Worm (Caenorhabditis elegans) whole organism, midembryonic: ENCODE data around the gene C54D10.5.
A peak's percentile ranks its signal among the peaks of the same experiment; 100 is the strongest.

Experiments
- T22C8.4 ChIP-seq: fragments of 200-800 bp; sonication (Bioruptor generic); IDR thresholded peaks from 2 replicates; pipeline ENCODE4 v1.3.6; 2022; ENCODE audit warnings: missing genetic modification characterization, missing compliant biosample characterization
- cog-1 ChIP-seq: sonication (generic microtip); optimal IDR thresholded peaks from 2 replicates; lab custom pipeline; 2016; ENCODE audit warnings: missing genetic modification characterization, missing compliant biosample characterization
- flt-1 ChIP-seq: fragments of 200-800 bp; sonication (Bioruptor generic); IDR thresholded peaks from 2 replicates; pipeline ENCODE4 v1.3.6; 2022; ENCODE audit warnings: missing genetic modification characterization, missing compliant biosample characterization
- klf-2 ChIP-seq: fragments of 200-800 bp; sonication (Bioruptor generic); conservative IDR thresholded peaks from 2 replicates; pipeline ENCODE4 v1.3.6; 2022; ENCODE audit warnings: missing genetic modification reagents, missing genetic modification characterization, missing compliant biosample characterization
- med-1 ChIP-seq: sonication (generic microtip); optimal IDR thresholded peaks from 2 replicates; lab custom pipeline; 2017; ENCODE audit warnings: missing genetic modification characterization, mild to moderate bottlenecking, missing compliant biosample characterization, antibody characterized with exemption, missing genetic modification reagents; ENCODE audit not compliant: insufficient read depth
- ref-1 ChIP-seq: fragments of 200-800 bp; sonication (Bioruptor generic); conservative IDR thresholded peaks from 2 replicates; pipeline ENCODE4 v1.3.6; 2022; ENCODE audit warnings: missing genetic modification reagents, missing genetic modification characterization, missing compliant biosample characterization
- tab-1 ChIP-seq: fragments of 200-800 bp; sonication (Bioruptor generic); IDR thresholded peaks from 2 replicates; pipeline ENCODE4 v1.3.6; 2022; ENCODE audit warnings: missing genetic modification characterization, missing compliant biosample characterization
- ztf-23 ChIP-seq: fragments of 200-800 bp; sonication (Bioruptor generic); IDR thresholded peaks from 2 replicates; pipeline ENCODE4 v1.3.6; 2022; ENCODE audit warnings: missing genetic modification reagents, missing genetic modification characterization, missing compliant biosample characterization
- ztf-29 ChIP-seq: fragments of 200-800 bp; sonication (Bioruptor generic); IDR thresholded peaks from 2 replicates; pipeline ENCODE4 v1.3.6; 2022; ENCODE audit warnings: missing genetic modification reagents, missing genetic modification characterization, missing compliant biosample characterization

The C54D10.5 gene

DNA sequence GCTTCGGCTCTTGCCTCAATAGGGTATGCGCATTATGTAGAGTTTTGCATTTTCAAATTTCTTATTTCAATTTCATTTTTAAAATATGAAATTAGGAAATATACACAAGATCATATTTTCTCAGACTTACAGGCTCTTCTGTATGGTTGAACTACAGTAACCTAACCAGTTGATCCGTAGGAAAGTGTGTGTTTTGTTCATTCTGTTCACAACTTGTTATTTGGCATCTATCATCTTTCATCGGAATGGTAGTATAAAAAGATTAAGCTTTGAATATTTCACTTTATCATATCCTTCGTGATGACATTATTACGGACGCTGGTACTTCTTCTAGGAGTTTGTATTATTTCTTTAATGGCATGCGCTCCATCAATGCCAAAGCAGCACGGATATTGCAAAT lies 23.2 kb upstream of the C54D10.5 start, which contains the start of gene K01D12.10:
Gene K01D12.10, plus strand, starts transcription at position 301 of the 400 bp plus-strand sequence.
- TF ChIP-seq tab-1 (GFP tag; lab: Robert Waterston, UW) = no peak
- TF ChIP-seq klf-2 = no peak
- TF ChIP-seq ref-1 (GFP tag; lab: Robert Waterston, UW) = no peak
- no peak for TF ChIP-seq ztf-23 (GFP tag; lab: Robert Waterston, UW)
- no peak for TF ChIP-seq T22C8.4
- TF ChIP-seq flt-1 = no peak
- no peak for TF ChIP-seq cog-1 (tag; lab: Kevin White, UChicago)
- TF ChIP-seq med-1 (GFP tag; lab: Kevin White, UChicago) = no peak
- TF ChIP-seq ztf-29 (GFP tag; lab: Robert Waterston, UW) = no peak

DNA sequence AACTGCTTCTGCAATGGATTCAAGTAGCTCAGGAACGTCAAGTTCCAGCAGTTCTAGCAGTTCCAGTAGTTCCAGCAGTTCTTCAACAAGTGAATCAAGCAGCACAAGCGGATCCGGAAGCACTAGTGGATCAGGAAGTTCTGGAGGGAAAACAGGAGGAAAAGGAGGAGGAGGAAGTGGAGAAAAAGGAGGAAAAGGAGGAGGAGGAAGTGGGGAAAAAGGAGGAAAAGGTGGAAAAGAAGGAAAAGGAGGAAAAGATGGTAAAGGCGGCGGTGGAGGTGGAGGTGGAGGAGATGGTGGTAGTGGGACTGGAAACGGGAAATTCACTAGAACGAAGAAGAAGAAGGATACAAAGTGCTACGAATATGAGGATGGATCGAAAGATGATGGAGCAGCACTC lies 22.6 kb upstream of the C54D10.5 start:
- TF ChIP-seq flt-1 (no peak), klf-2 (0 out of 2 replicates have a peak, but pooled peaks have one; percentile 14)

DNA sequence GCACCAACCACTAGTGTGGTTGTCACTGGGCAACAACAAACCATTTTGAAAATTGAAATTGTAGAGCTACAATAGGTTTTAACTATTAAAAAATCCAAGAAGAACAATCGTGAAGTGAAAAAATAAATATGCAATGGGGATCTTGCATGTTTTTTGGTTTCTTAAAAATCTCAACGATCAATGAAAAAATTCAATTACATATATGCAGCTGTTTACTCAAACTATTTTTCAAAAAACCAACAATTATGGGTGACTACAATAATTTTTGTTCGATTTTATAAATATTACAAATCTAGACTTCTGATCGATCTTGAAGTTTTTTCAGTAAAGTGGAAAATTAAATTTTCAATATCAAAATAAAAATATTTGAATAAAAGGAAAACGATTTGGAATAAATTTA lies 20.6 kb upstream of the C54D10.5 start, which contains the start of gene cdr-4:
Gene cdr-4, minus strand, starts transcription at position 101 of the 400 bp plus-strand sequence.
- no peak for TF ChIP-seq klf-2
- no peak for TF ChIP-seq ztf-29 (GFP tag; lab: Robert Waterston, UW)
- TF ChIP-seq flt-1 = no peak
- no peak for TF ChIP-seq ref-1 (GFP tag; lab: Robert Waterston, UW)
- no peak for TF ChIP-seq T22C8.4

DNA sequence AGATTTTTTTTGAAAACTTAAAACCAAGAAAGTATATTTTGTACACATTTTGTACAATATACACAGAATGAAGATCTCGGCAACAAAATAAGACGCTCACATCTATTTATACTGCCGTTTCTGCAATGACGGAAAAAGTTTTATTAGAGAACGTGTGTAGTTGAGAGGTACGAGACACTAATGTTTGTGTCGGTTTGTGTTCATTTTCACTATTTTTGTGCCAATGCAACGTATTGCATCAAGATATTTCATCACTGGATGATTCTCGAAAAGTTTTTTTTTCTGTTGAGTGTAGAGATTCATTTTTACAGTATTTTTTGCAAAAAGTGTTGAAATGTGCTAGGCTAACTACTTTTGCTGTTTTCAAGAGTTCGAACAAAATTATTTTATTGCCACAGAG lies 20.1 kb upstream of the C54D10.5 start:
- no peak for TF ChIP-seq T22C8.4
- no peak for TF ChIP-seq ztf-29 (GFP tag; lab: Robert Waterston, UW)
- TF ChIP-seq med-1 (GFP tag; lab: Kevin White, UChicago) = no peak
- no peak for TF ChIP-seq cog-1 (tag; lab: Kevin White, UChicago)
- TF ChIP-seq klf-2 = no peak
- TF ChIP-seq tab-1 (GFP tag; lab: Robert Waterston, UW) = no peak
- no peak for TF ChIP-seq flt-1
- no peak for TF ChIP-seq ref-1 (GFP tag; lab: Robert Waterston, UW)
- no peak for TF ChIP-seq ztf-23 (GFP tag; lab: Robert Waterston, UW)

DNA sequence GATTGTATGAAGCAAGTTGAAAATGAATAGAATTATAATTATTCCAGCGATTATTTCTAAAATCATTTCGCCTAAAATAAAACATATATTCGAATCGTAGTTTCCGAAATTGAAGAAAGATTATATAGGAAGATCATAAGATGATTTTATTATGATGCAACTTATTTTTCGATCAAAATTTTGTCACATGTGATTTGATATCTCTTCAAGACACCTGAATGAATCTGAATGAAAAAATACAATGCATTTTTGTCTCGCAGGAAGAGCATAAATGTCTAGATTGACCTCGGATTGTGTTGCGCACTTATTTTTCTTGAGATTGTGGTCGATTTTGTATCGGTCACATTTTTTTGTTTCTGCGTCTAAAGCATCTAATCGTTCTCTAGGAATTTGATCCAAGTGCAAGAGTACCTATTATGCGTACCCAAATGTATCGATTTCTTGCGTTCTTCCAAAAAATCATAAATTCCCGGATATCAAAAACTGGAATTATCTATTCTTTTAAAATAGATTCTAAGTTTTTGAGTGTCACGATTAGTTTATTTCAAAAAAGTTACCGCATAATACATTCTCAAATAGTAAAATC lies 18.6 kb upstream of the C54D10.5 start, which contains the start of gene hrg-2:
Gene hrg-2, minus strand, starts transcription at position 98 of the 586 bp plus-strand sequence.
- TF ChIP-seq T22C8.4 (no peak), ztf-29 (GFP tag; lab: Robert Waterston, UW) (no peak), tab-1 (GFP tag; lab: Robert Waterston, UW) (no peak), flt-1 (no peak), cog-1 (tag; lab: Kevin White, UChicago) (no peak), ztf-23 (GFP tag; lab: Robert Waterston, UW) (no peak), klf-2 (no peak), ref-1 (GFP tag; lab: Robert Waterston, UW) (no peak), med-1 (GFP tag; lab: Kevin White, UChicago) (no peak)

DNA sequence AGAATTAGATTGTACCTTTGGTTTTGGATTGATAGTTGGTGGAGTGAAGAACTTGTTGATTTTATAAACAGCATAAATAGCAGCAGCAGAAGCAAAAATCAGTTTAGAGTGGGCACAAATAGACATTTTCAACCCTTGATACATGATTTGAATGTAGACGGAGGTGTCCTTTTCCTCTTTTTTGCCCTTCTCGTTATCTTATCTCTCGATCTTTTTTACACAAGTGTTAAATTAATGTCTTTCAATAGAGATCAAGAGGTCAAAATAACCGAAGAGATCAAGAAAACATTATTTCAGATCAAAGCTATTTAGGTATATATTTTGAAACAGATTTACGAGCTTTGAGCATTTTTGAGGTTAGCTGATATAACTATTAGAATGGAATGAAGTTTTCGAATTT lies 17.2 kb upstream of the C54D10.5 start, which contains the start of gene cdr-7:
Gene cdr-7, minus strand, starts transcription at position 205 of the 400 bp plus-strand sequence.
- TF ChIP-seq ztf-23 (GFP tag; lab: Robert Waterston, UW) (no peak), flt-1 (no peak), tab-1 (GFP tag; lab: Robert Waterston, UW) (no peak), ref-1 (GFP tag; lab: Robert Waterston, UW) (no peak), med-1 (GFP tag; lab: Kevin White, UChicago) (no peak), T22C8.4 (no peak), cog-1 (tag; lab: Kevin White, UChicago) (no peak), klf-2 (no peak), ztf-29 (GFP tag; lab: Robert Waterston, UW) (no peak)

DNA sequence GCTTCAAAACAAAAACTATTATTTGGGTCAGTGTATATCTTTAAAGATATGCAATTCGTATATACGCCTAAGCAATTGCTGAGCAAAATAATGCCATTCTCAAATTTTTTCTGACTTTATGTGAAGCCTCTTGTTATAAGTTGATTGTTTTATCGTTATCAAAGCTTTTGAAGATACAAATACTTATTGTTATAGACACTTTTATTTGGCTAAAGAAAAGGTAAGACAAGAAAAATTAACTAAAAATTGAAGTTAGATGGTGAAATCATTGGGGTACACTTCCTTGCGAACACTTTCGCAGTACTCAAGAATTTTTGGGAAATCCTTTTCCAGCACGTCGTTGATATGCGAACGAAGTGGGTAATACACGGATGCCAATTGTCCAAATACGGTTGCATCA lies 16.8 kb upstream of the C54D10.5 start:
- TF ChIP-seq flt-1 (no peak), klf-2 (no peak), tab-1 (GFP tag; lab: Robert Waterston, UW) (no peak), ztf-29 (GFP tag; lab: Robert Waterston, UW) (no peak), ref-1 (GFP tag; lab: Robert Waterston, UW) (no peak), med-1 (GFP tag; lab: Kevin White, UChicago) (no peak), ztf-23 (GFP tag; lab: Robert Waterston, UW) (no peak), T22C8.4 (no peak), cog-1 (tag; lab: Kevin White, UChicago) (no peak)

DNA sequence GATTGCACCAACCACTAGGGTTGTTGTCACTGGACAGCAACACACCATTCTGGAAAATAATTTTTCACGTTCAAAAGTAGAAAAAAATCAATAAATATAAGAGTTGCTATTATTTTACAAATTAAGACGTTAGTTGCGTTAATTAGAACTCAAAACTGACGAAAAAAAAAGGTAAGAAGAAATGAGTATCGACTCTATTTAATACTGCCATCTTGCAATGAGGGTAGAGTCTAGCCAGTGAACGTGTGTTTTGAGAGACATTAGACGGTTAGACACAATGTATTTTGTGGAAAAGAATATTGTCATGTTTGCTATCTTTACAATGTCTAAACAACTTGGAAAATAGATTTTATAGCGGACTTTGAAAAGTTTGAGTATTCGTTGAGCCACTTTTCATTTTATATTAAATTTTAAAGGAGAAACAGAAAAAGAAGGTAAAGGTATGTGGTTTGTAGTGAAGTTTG lies 15.5 kb upstream of the C54D10.5 start, which contains the start of gene cdr-6:
Gene cdr-6, minus strand, starts transcription at position 51 of the 464 bp plus-strand sequence.
- TF ChIP-seq tab-1 (GFP tag; lab: Robert Waterston, UW) (no peak), T22C8.4 (no peak), ref-1 (GFP tag; lab: Robert Waterston, UW) (no peak), ztf-23 (GFP tag; lab: Robert Waterston, UW) (no peak), klf-2 (no peak), ztf-29 (GFP tag; lab: Robert Waterston, UW) (no peak), med-1 (GFP tag; lab: Kevin White, UChicago) (no peak), flt-1 (no peak), cog-1 (tag; lab: Kevin White, UChicago) (no peak)

DNA sequence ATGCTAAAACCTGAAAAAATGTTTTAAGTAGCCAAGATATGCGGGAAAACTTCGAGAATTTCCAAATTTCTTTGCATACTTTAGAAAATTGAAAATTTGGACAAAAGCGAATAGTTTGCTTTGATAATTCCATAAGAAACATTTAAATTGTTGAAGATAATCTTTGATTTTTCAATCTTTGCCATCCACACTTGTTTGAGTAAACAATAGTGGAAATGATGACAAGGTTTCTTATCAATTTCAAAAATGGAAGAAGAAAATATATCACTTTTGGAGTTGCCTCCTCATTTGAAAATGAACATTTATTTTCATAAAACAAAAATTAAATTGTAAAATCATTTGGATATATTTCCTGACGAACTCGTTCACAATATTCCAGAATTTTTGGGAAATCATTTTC lies 14.8 kb upstream of the C54D10.5 start:
- TF ChIP-seq flt-1 (no peak), med-1 (GFP tag; lab: Kevin White, UChicago) (no peak), klf-2 (no peak), cog-1 (tag; lab: Kevin White, UChicago) (no peak), ztf-23 (GFP tag; lab: Robert Waterston, UW) (no peak)

DNA sequence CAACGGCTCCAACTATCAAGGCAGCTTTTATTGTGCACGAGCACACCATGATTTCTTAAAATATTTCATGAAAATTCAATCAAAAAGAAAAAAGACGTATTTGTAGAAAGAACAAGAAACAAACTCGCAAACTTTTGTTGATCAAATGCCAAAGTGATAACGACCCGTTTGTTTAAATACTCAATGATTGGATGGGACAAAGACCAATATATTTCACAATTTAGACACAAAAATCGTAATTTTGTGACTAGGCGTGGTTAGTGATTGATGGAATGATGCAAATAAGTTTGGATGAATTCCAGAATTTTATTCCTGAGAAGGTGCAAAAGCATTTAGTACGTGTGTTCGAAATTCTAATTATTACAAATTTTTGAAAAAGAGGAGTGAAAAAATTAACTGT lies 13.5 kb upstream of the C54D10.5 start, which contains the start of gene cdr-2:
Gene cdr-2, minus strand, starts transcription at position 54 of the 400 bp plus-strand sequence.
- TF ChIP-seq med-1 (GFP tag; lab: Kevin White, UChicago) (no peak), flt-1 (no peak), tab-1 (GFP tag; lab: Robert Waterston, UW) (no peak), ztf-29 (GFP tag; lab: Robert Waterston, UW) (no peak), klf-2 (no peak), ref-1 (GFP tag; lab: Robert Waterston, UW) (no peak), cog-1 (tag; lab: Kevin White, UChicago) (no peak)
